Worm (Caenorhabditis elegans): ENCODE measurements around the gene clec-125.
A peak's percentile ranks its signal among the peaks of the same experiment; 100 is the strongest.
"Not testable (repeated sequence)": the region's sequence is repeated elsewhere in the genome, so short reads cannot be mapped to it uniquely, and the experiment has no call there.

The clec-125 gene

DNA sequence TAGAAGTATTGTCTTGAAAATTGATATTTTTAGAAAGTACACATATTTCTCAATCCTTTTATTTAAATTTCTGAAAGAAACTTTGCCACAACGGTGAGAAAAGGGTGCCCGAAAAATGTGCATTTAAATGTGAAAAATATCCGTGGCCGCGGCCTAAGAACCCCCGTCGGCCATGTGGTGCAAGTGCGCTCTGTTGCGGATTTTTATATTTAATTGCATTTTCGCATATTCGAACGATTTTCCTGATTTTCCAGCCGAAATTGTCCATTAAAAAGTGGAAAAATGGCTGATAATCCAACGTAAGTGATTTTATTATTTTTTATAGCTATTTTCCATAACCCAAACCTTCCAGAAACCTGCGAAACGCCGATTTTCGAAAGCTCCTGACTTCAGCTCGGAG is 33.6 kb upstream of the clec-125 start, which contains the start of gene smu-2 (continued):
- TF ChIP-seq lsy-27 (tag; optimal IDR thresholded peaks at IDR 0.05; ENCODE audit: borderline replicate concordance, insufficient read depth) (no peak), F57C9.4 (tag; optimal IDR thresholded peaks at IDR 0.05) (no peak), nhr-179 (tag; optimal IDR thresholded peaks at IDR 0.05) (no peak), hmg-1.2 (GFP tag; IDR thresholded peaks at IDR 0.05) (peak; percentile 49; the same call in 1 of the 2 replicates), rpc-1 (optimal IDR thresholded peaks at IDR 0.05) (no peak), rpc-1 (tag; optimal IDR thresholded peaks at IDR 0.05) (no peak), nfyb-1 (GFP tag; IDR thresholded peaks at IDR 0.05) (no peak), unc-130 (GFP tag; optimal IDR thresholded peaks at IDR 0.05) (no peak), cebp-2 (GFP tag; IDR thresholded peaks at IDR 0.05) (no peak), C06A6.2 (GFP tag; conservative IDR thresholded peaks at IDR 0.05) (no peak), T07F8.4 (tag; optimal IDR thresholded peaks at IDR 0.05) (no peak), let-526 (GFP tag; IDR thresholded peaks at IDR 0.05) (0 out of 2 replicates have a peak, but pooled peaks have one; percentile 42), mxl-1 (tag; optimal IDR thresholded peaks at IDR 0.05) (no peak), ceh-100 (GFP tag; IDR thresholded peaks at IDR 0.05) (no peak), attf-3 (GFP tag; conservative IDR thresholded peaks at IDR 0.05) (no peak; the same call in 1 of the 2 replicates), efl-1 (GFP tag; optimal IDR thresholded peaks at IDR 0.05) (peak; percentile 11), egrh-3 (GFP tag; IDR thresholded peaks at IDR 0.05) (no peak), gei-17 (GFP tag; optimal IDR thresholded peaks at IDR 0.05) (no peak), akir-1 (GFP tag; optimal IDR thresholded peaks at IDR 0.05) (no peak), F22D6.2 (tag; optimal IDR thresholded peaks at IDR 0.05) (no peak), sptf-2 (GFP tag; optimal IDR thresholded peaks at IDR 0.05) (no peak), snpc-3.4 (tag; optimal IDR thresholded peaks at IDR 0.05) (no peak), attf-6 (GFP tag; IDR thresholded peaks at IDR 0.05) (no peak), die-1 (tag; optimal IDR thresholded peaks at IDR 0.05) (no peak), sdz-38 (tag; optimal IDR thresholded peaks at IDR 0.05) (no peak), ztf-25 (GFP tag; IDR thresholded peaks at IDR 0.05) (0 out of 2 replicates have a peak, but pooled peaks have one; percentile 32), tlf-1 (GFP tag; optimal IDR thresholded peaks at IDR 0.05) (no peak), mcd-1 (GFP tag; IDR thresholded peaks at IDR 0.05) (peak; percentile 97), nhr-90 (tag; optimal IDR thresholded peaks at IDR 0.05) (no peak), hrde-1 (tag; optimal IDR thresholded peaks at IDR 0.05; ENCODE audit: borderline replicate concordance) (no peak)

DNA sequence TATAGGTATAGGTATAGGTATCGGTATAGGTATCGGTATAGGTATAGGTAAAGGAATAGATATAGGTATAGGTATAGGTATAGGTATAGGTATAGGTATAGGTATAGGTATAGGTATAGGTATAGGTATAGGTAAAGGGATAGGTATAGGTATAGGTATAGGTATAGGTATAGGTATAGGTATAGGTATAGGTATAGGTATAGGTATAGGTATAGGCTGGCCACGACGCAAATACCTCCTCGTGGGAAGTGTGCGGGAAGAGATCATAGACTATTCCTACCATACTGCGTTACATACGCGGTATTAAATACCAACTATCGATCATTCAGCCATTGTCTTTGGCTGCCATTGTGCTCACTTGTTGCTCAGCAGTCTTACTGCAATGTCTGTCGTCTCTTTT is 25.0 kb upstream of the clec-125 start, which contains the start of gene fbxb-112:
Gene fbxb-112, plus strand, starts transcription at position 301 of the 400 bp plus-strand sequence.
- not testable (repeated sequence) for TF ChIP-seq repo-1 (tag; optimal IDR thresholded peaks at IDR 0.05); zim-3 (tag; optimal IDR thresholded peaks at IDR 0.05); cebp-2 (GFP tag; IDR thresholded peaks at IDR 0.05)

DNA sequence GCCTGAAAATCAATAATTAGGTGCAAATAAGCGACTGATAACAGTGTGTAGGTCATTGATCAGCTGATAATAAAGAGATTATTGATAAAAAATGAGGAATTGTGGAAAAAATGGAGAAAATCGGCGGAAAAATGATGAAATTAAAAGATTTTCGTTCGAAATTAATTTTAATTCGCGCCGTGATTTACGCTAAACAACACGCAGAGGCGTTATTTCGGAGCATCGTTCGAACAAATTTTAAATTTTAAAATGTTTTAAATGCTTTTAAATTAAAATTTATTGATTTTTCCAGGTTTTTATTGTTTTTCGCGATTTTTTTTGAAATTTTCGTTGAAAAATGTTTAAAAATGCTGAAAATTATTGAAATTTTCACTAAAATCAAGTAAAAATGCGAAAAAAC is 16.4 kb upstream of the clec-125 start, which contains the start of gene Y49F6B.9:
Gene Y49F6B.9, minus strand, starts transcription at position 2 of the 400 bp plus-strand sequence.
- TF ChIP-seq aptf-3 (GFP tag; IDR thresholded peaks at IDR 0.05): no peak
- TF ChIP-seq F57C9.4 (tag; optimal IDR thresholded peaks at IDR 0.05): no peak
- TF ChIP-seq madf-10 (tag; optimal IDR thresholded peaks at IDR 0.05): no peak
- no peak for TF ChIP-seq hlh-12 (tag; optimal IDR thresholded peaks at IDR 0.05)
- no peak for TF ChIP-seq sptf-2 (GFP tag; optimal IDR thresholded peaks at IDR 0.05)
- peak; percentile 85 for TF ChIP-seq attf-3 (GFP tag; conservative IDR thresholded peaks at IDR 0.05)
- TF ChIP-seq ZK185.1 (tag; optimal IDR thresholded peaks at IDR 0.05; ENCODE audit: poor library complexity, severe bottlenecking): no peak
- no peak for TF ChIP-seq ama-1 (optimal IDR thresholded peaks at IDR 0.05)
- TF ChIP-seq ama-1 (GFP tag; optimal IDR thresholded peaks at IDR 0.05): no peak
- TF ChIP-seq Y95B8A.8 (GFP tag; IDR thresholded peaks at IDR 0.05): no peak
- peak; percentile 40 for TF ChIP-seq efl-1 (GFP tag; optimal IDR thresholded peaks at IDR 0.05)
- TF ChIP-seq B0261.1 (tag; optimal IDR thresholded peaks at IDR 0.05): no peak
- TF ChIP-seq pha-4 (tag; optimal IDR thresholded peaks at IDR 0.05): no peak
- TF ChIP-seq ceh-58 (GFP tag; IDR thresholded peaks at IDR 0.05): no peak
- no peak for TF ChIP-seq B0019.2 (GFP tag; conservative IDR thresholded peaks at IDR 0.05)
- no peak for TF ChIP-seq Y53G8AR.9 (GFP tag; conservative IDR thresholded peaks at IDR 0.05)
